Fruit fly (Drosophila melanogaster) whole organism, embryonic: ENCODE measurements around the gene RpS12.

Source experiments
- CG12071 ChIP-seq: fragments of 200-800 bp; sonication (Bioruptor generic); optimal IDR thresholded peaks from 3 replicates; lab custom pipeline; 2018; ENCODE audit warnings: missing biosample characterization, mild to moderate bottlenecking, missing genetic modification characterization
- CG12155 ChIP-seq: fragments of 200-800 bp; sonication (Bioruptor generic); optimal IDR thresholded peaks from 3 replicates; lab custom pipeline; 2016; ENCODE audit warnings: missing biosample characterization, missing genetic modification characterization
- CG12942 ChIP-seq: fragments of 200-800 bp; sonication (Bioruptor generic); optimal IDR thresholded peaks from 3 replicates; lab custom pipeline; 2016; ENCODE audit warnings: missing biosample characterization, missing genetic modification characterization
- CG13123 ChIP-seq: fragments of 200-800 bp; sonication (Bioruptor generic); optimal IDR thresholded peaks from 2 replicates; lab custom pipeline; 2016; ENCODE audit warnings: missing biosample characterization, missing genetic modification characterization
- CG13287 ChIP-seq: fragments of 200-800 bp; sonication (Bioruptor generic); IDR thresholded peaks from 2 replicates; pipeline ENCODE4 v1.3.6; 2022; ENCODE audit warnings: missing biosample characterization, missing genetic modification characterization; ENCODE audit not compliant: partially characterized antibody
- CG13894 ChIP-seq: fragments of 200-800 bp; sonication (Bioruptor generic); optimal IDR thresholded peaks from 3 replicates; lab custom pipeline; 2018; ENCODE audit warnings: missing biosample characterization, mild to moderate bottlenecking, missing genetic modification characterization, moderate library complexity
- CG1603 ChIP-seq: fragments of 200-800 bp; sonication (Bioruptor generic); optimal IDR thresholded peaks from 2 replicates; lab custom pipeline; 2019; ENCODE audit warnings: missing biosample characterization, mild to moderate bottlenecking, missing genetic modification characterization, moderate library complexity
- CG18476 ChIP-seq: fragments of 200-800 bp; sonication (Bioruptor generic); optimal IDR thresholded peaks from 2 replicates; lab custom pipeline; 2016; ENCODE audit warnings: missing biosample characterization, mild to moderate bottlenecking, missing genetic modification characterization
- CG2120 ChIP-seq: fragments of 200-800 bp; sonication (Bioruptor generic); optimal IDR thresholded peaks from 3 replicates; lab custom pipeline; 2016; ENCODE audit warnings: missing biosample characterization, missing genetic modification characterization
- CG2889 ChIP-seq: fragments of 200-800 bp; sonication (Bioruptor generic); IDR thresholded peaks from 3 replicates; pipeline ENCODE4 v1.3.6; 2022; ENCODE audit warnings: missing biosample characterization, missing genetic modification characterization
- CG3065 ChIP-seq: fragments of 200-800 bp; sonication (Bioruptor generic); optimal IDR thresholded peaks from 2 replicates; lab custom pipeline; 2016; ENCODE audit warnings: missing biosample characterization, missing genetic modification characterization
- CG34376 ChIP-seq: fragments of 200-800 bp; sonication (Bioruptor generic); optimal IDR thresholded peaks from 2 replicates; lab custom pipeline; 2018; ENCODE audit warnings: missing biosample characterization, mild to moderate bottlenecking, missing genetic modification characterization
- CG6683 ChIP-seq: fragments of 200-800 bp; sonication (Bioruptor generic); optimal IDR thresholded peaks from 2 replicates; lab custom pipeline; 2017; ENCODE audit warnings: missing biosample characterization, mild to moderate bottlenecking, missing genetic modification characterization, missing genetic modification reagents
- CG6765 ChIP-seq: fragments of 200-800 bp; sonication (Bioruptor generic); optimal IDR thresholded peaks from 3 replicates; lab custom pipeline; 2017; ENCODE audit warnings: missing biosample characterization, mild to moderate bottlenecking, missing genetic modification characterization
- CG7839 ChIP-seq: fragments of 200-800 bp; sonication (Bioruptor generic); optimal IDR thresholded peaks from 3 replicates; lab custom pipeline; 2018; ENCODE audit warnings: missing biosample characterization, mild to moderate bottlenecking, missing genetic modification characterization, moderate library complexity
- CoRest ChIP-seq: fragments of 200-800 bp; sonication (Bioruptor generic); optimal IDR thresholded peaks from 3 replicates; lab custom pipeline; 2018; ENCODE audit warnings: missing biosample characterization, mild to moderate bottlenecking, missing genetic modification characterization, moderate library complexity
- D19A ChIP-seq: fragments of 200-800 bp; optimal IDR thresholded peaks from 3 replicates; lab custom pipeline; 2019; ENCODE audit warnings: missing biosample characterization, mild to moderate bottlenecking, missing genetic modification characterization, moderate library complexity
- Dek ChIP-seq: fragments of 200-800 bp; sonication (Bioruptor generic); optimal IDR thresholded peaks from 3 replicates; lab custom pipeline; 2019; ENCODE audit warnings: missing biosample characterization, mild to moderate bottlenecking, missing genetic modification characterization, moderate library complexity
- Doc3 ChIP-seq: fragments of 200-800 bp; sonication (Bioruptor generic); IDR thresholded peaks from 3 replicates; pipeline ENCODE4 v1.3.6; 2022; ENCODE audit warnings: missing biosample characterization, missing genetic modification characterization; ENCODE audit not compliant: partially characterized antibody
- Dp ChIP-seq: fragments of 200-800 bp; sonication (Bioruptor generic); optimal IDR thresholded peaks from 2 replicates; lab custom pipeline; 2018; ENCODE audit warnings: missing biosample characterization, mild to moderate bottlenecking, missing genetic modification characterization, moderate library complexity
- Gsc ChIP-seq: fragments of 200-800 bp; sonication (Bioruptor generic); IDR thresholded peaks from 2 replicates; pipeline ENCODE4 v1.3.6; 2022; ENCODE audit warnings: missing biosample characterization, missing genetic modification characterization
- HHEX ChIP-seq: fragments of 200-800 bp; sonication (Bioruptor generic); optimal IDR thresholded peaks from 3 replicates; lab custom pipeline; 2017; ENCODE audit warnings: missing biosample characterization, mild to moderate bottlenecking, missing genetic modification characterization, missing genetic modification reagents
- Hand ChIP-seq: fragments of 200-800 bp; sonication (Bioruptor generic); optimal IDR thresholded peaks from 2 replicates; lab custom pipeline; 2017; ENCODE audit warnings: mild to moderate bottlenecking, missing biosample characterization, missing genetic modification reagents, missing genetic modification characterization
- Hr78 ChIP-seq, 2 experiments: fragments of 200-800 bp in 1 of 2; fragments of >200 bp in 1 of 2; sonication (Bioruptor generic) in 1 of 2; optimal IDR thresholded peaks; 2 replicates each; lab custom pipeline; 2017 to 2019; ENCODE audit warnings: missing biosample characterization in 2 of 2, missing genetic modification characterization in 2 of 2, mild to moderate bottlenecking in 1 of 2, moderate library complexity in 1 of 2
- Kr ChIP-seq: fragments of 200-800 bp; sonication (Bioruptor generic); optimal IDR thresholded peaks from 2 replicates; lab custom pipeline; 2017; ENCODE audit warnings: missing biosample characterization, mild to moderate bottlenecking, missing genetic modification characterization
- MBD-R2 ChIP-seq: fragments of 200-800 bp; sonication (Bioruptor generic); IDR thresholded peaks from 2 replicates; pipeline ENCODE4 v1.3.6; 2022; ENCODE audit warnings: missing biosample characterization, missing genetic modification characterization
- Sin3A ChIP-seq: fragments of >200 bp; optimal IDR thresholded peaks from 2 replicates; lab custom pipeline; 2018
- Usf ChIP-seq: fragments of 200-800 bp; sonication (Bioruptor generic); optimal IDR thresholded peaks from 2 replicates; lab custom pipeline; 2017; ENCODE audit warnings: missing genotype, missing biosample characterization, missing genetic modification characterization
- caup ChIP-seq: fragments of 200-800 bp; sonication (Bioruptor generic); optimal IDR thresholded peaks from 3 replicates; lab custom pipeline; 2017; ENCODE audit warnings: missing biosample characterization, mild to moderate bottlenecking, missing genetic modification characterization, moderate library complexity; ENCODE audit not compliant: severe bottlenecking
- chinmo ChIP-seq: fragments of 200-800 bp; sonication (Bioruptor generic); IDR thresholded peaks from 4 replicates; pipeline ENCODE4 v1.3.6; 2022; ENCODE audit warnings: missing biosample characterization, missing genetic modification characterization; ENCODE audit not compliant: partially characterized antibody
- corto ChIP-seq: fragments of 200-800 bp; sonication (Bioruptor generic); optimal IDR thresholded peaks from 2 replicates; lab custom pipeline; 2016; ENCODE audit warnings: missing biosample characterization, mild to moderate bottlenecking, missing genetic modification characterization, moderate library complexity
- croc ChIP-seq: fragments of 200-800 bp; sonication (Bioruptor generic); conservative IDR thresholded peaks from 3 replicates; pipeline ENCODE4 v1.3.6; 2022; ENCODE audit warnings: missing biosample characterization, missing genetic modification characterization
- fd102C ChIP-seq: fragments of 200-800 bp; sonication (Bioruptor generic); optimal IDR thresholded peaks from 2 replicates; lab custom pipeline; 2018; ENCODE audit warnings: missing biosample characterization, mild to moderate bottlenecking, missing genetic modification characterization, moderate library complexity
- gce ChIP-seq: fragments of 200-800 bp; sonication (Bioruptor generic); IDR thresholded peaks from 3 replicates; pipeline ENCODE4 v1.3.6; 2022; ENCODE audit warnings: missing biosample characterization, missing genetic modification characterization
- grn ChIP-seq: fragments of 200-800 bp; sonication (Bioruptor generic); optimal IDR thresholded peaks from 3 replicates; lab custom pipeline; 2017; ENCODE audit warnings: missing biosample characterization, missing genetic modification characterization
- lilli ChIP-seq: fragments of 200-800 bp; sonication (Bioruptor generic); optimal IDR thresholded peaks from 3 replicates; lab custom pipeline; 2016; ENCODE audit warnings: missing biosample characterization, missing genetic modification characterization
- phol ChIP-seq: fragments of 200-800 bp; sonication (Bioruptor generic); optimal IDR thresholded peaks from 3 replicates; lab custom pipeline; 2018; ENCODE audit warnings: missing biosample characterization, mild to moderate bottlenecking, missing genetic modification characterization, moderate library complexity
- pnt ChIP-seq: fragments of 200-800 bp; sonication (Bioruptor generic); optimal IDR thresholded peaks from 3 replicates; lab custom pipeline; 2016; ENCODE audit warnings: missing biosample characterization, missing genetic modification characterization
- ranshi ChIP-seq: fragments of 200-800 bp; sonication (Bioruptor generic); IDR thresholded peaks from 2 replicates; pipeline ENCODE4 v1.3.6; 2022; ENCODE audit warnings: missing biosample characterization, missing genetic modification characterization
- scrt ChIP-seq: fragments of 200-800 bp; sonication (Bioruptor generic); optimal IDR thresholded peaks from 2 replicates; lab custom pipeline; 2018; ENCODE audit warnings: missing biosample characterization, mild to moderate bottlenecking, missing genetic modification characterization, moderate library complexity
- sr ChIP-seq: fragments of 200-800 bp; sonication (Bioruptor generic); IDR thresholded peaks from 3 replicates; pipeline ENCODE4 v1.3.6; 2022; ENCODE audit warnings: missing biosample characterization, missing genetic modification characterization
- tin ChIP-seq: fragments of 200-800 bp; sonication (Bioruptor generic); optimal IDR thresholded peaks from 3 replicates; lab custom pipeline; 2016; ENCODE audit warnings: missing biosample characterization, missing genetic modification characterization
- zen ChIP-seq: fragments of 200-800 bp; sonication (Bioruptor generic); optimal IDR thresholded peaks from 3 replicates; lab custom pipeline; 2018; ENCODE audit warnings: missing biosample characterization, mild to moderate bottlenecking, missing genetic modification characterization, moderate library complexity

Gene RpS12

dm6 chr3L:13068293-13068692 lies 45.1 kb downstream of the RpS12 start (continued):
- TF ChIP-seq CG1603 (tag; lab: Kevin White, UChicago): peak; percentile 21
- TF ChIP-seq CG3065 (GFP tag; lab: Kevin White, UChicago): peak; percentile 28
- no peak for TF ChIP-seq Hand (GFP tag; lab: Kevin White, UChicago)
- TF ChIP-seq CG13894 (tag; lab: Kevin White, UChicago): no peak
- TF ChIP-seq chinmo (GFP tag; lab: Robert Waterston, UW): no peak
- no peak for TF ChIP-seq CG12942 (GFP tag; lab: Kevin White, UChicago)
- no peak for TF ChIP-seq CG12155 (GFP tag; lab: Kevin White, UChicago)
- no peak for TF ChIP-seq CG2889 (GFP tag; lab: Robert Waterston, UW)
- TF ChIP-seq Dp: no peak
- no peak for TF ChIP-seq HHEX (GFP tag; lab: Kevin White, UChicago)
- TF ChIP-seq lilli: no peak
- TF ChIP-seq CG13287: no peak
- no peak for TF ChIP-seq Gsc (GFP tag; lab: Robert Waterston, UW)
- peak; percentile 51 for TF ChIP-seq zen
- no peak for TF ChIP-seq CG34376 (GFP tag; lab: Kevin White, UChicago)
- TF ChIP-seq Doc3 (GFP tag; lab: Robert Waterston, UW): no peak
- no peak for TF ChIP-seq Kr (GFP tag; lab: Kevin White, UChicago)
- TF ChIP-seq fd102C: peak; percentile 18
- no peak for TF ChIP-seq ranshi (GFP tag; lab: Robert Waterston, UW)
- TF ChIP-seq D19A (tag; lab: Kevin White, UChicago): peak; percentile 36
- no peak for TF ChIP-seq croc (GFP tag; lab: Robert Waterston, UW)
- TF ChIP-seq grn (GFP tag; lab: Kevin White, UChicago): no peak
- peak; percentile 25 for TF ChIP-seq CG7839 (tag; lab: Kevin White, UChicago)
- no peak for TF ChIP-seq CG12071 (GFP tag; lab: Kevin White, UChicago)
- TF ChIP-seq CG6765 (GFP tag; lab: Kevin White, UChicago): no peak
- TF ChIP-seq CG18476 (GFP tag; lab: Kevin White, UChicago): no peak
- TF ChIP-seq phol (tag; lab: Kevin White, UChicago): peak; percentile 63
- TF ChIP-seq tin (GFP tag; lab: Kevin White, UChicago): peak; percentile 3
- no peak for TF ChIP-seq Sin3A (lab: Kevin White, UChicago)
- TF ChIP-seq CG13123 (GFP tag; lab: Kevin White, UChicago): no peak
- no peak for TF ChIP-seq CG2120 (GFP tag; lab: Kevin White, UChicago)
- no peak for TF ChIP-seq gce
- TF ChIP-seq Dek (tag; lab: Kevin White, UChicago): no peak
- TF ChIP-seq MBD-R2: no peak
- TF ChIP-seq CG6683: no peak
- no peak for TF ChIP-seq caup
- no peak for TF ChIP-seq Hr78 (GFP tag; optimal IDR thresholded peaks at IDR 0.05; lab: Kevin White, UChicago)
- TF ChIP-seq CoRest (tag; lab: Kevin White, UChicago): peak; percentile 26
- no peak for TF ChIP-seq sr (GFP tag; lab: Robert Waterston, UW)
- TF ChIP-seq scrt (GFP tag; lab: Kevin White, UChicago): no peak
- TF ChIP-seq pnt: peak; percentile 11
- TF ChIP-seq corto (GFP tag; lab: Kevin White, UChicago): no peak
- peak; percentile 4 for TF ChIP-seq Usf (GFP tag; lab: Kevin White, UChicago)
